Worm (Caenorhabditis elegans) whole organism, young adult: ENCODE results near the gene ipmk-1.

Experiments
- B0336.3 ChIP-seq: fragments of 200-800 bp; sonication (Bioruptor generic); IDR thresholded peaks from 2 replicates; pipeline ENCODE4 v1.3.6; 2022; ENCODE audit warnings: missing genetic modification characterization, missing compliant biosample characterization
- F22D6.2 ChIP-seq: sonication (generic microtip); optimal IDR thresholded peaks from 2 replicates; lab custom pipeline; 2016; ENCODE audit warnings: mild to moderate bottlenecking, missing genetic modification characterization, missing compliant biosample characterization
- atf-7 ChIP-seq: sonication (generic microtip); optimal IDR thresholded peaks from 2 replicates; lab custom pipeline; 2017; ENCODE audit warnings: mild to moderate bottlenecking, missing genetic modification characterization, missing compliant biosample characterization
- attf-5 ChIP-seq: fragments of 200-800 bp; sonication (Bioruptor generic); optimal IDR thresholded peaks from 2 replicates; lab custom pipeline; 2018; ENCODE audit warnings: mild to moderate bottlenecking, missing genetic modification characterization, missing compliant biosample characterization
- bed-1 ChIP-seq: fragments of 200-800 bp; sonication (Bioruptor generic); IDR thresholded peaks from 2 replicates; pipeline ENCODE4 v1.3.6; 2022; ENCODE audit warnings: missing genetic modification reagents, missing genetic modification characterization, missing compliant biosample characterization
- cebp-1 ChIP-seq, 2 experiments: fragments of 200-800 bp in 1 of 2; sonication (Bioruptor generic) in 1 of 2; sonication (generic microtip) in 1 of 2; IDR thresholded peaks in 1 of 2; optimal IDR thresholded peaks in 1 of 2; 2 replicates each; pipeline versions ENCODE4 v1.3.6 to Lab custom; 2017 to 2022; ENCODE audit warnings: missing compliant biosample characterization in 2 of 2, missing genetic modification characterization in 2 of 2, mild to moderate bottlenecking in 1 of 2, missing genetic modification reagents in 1 of 2, moderate library complexity in 1 of 2
- dox-1 ChIP-seq: fragments of 200-800 bp; sonication (Bioruptor generic); IDR thresholded peaks from 2 replicates; pipeline ENCODE4 v1.3.6; 2022; ENCODE audit warnings: missing genetic modification reagents, missing genetic modification characterization, missing compliant biosample characterization
- dpl-1 ChIP-seq: fragments of 150-350 bp; optimal IDR thresholded peaks from 2 replicates; lab custom pipeline; 2014; ENCODE audit warnings: missing biosample characterization, missing genetic modification reagents, missing genetic modification characterization
- egl-44 ChIP-seq: fragments of 200-800 bp; sonication (Bioruptor generic); IDR thresholded peaks from 2 replicates; pipeline ENCODE4 v1.3.6; 2022; ENCODE audit warnings: missing genetic modification reagents, missing genetic modification characterization, missing compliant biosample characterization
- ets-4 ChIP-seq: fragments of 200-800 bp; sonication (Bioruptor generic); optimal IDR thresholded peaks from 2 replicates; lab custom pipeline; 2018; ENCODE audit warnings: mild to moderate bottlenecking, missing genetic modification characterization, missing compliant biosample characterization
- let-607 ChIP-seq, 2 experiments: fragments of 200-800 bp in 1 of 2; sonication (Bioruptor generic) in 1 of 2; sonication (generic microtip) in 1 of 2; optimal IDR thresholded peaks; 2 replicates each; lab custom pipeline; 2016 to 2018; ENCODE audit warnings: mild to moderate bottlenecking in 2 of 2, missing compliant biosample characterization in 2 of 2, missing genetic modification characterization in 2 of 2, moderate library complexity in 2 of 2, missing genotype in 1 of 2
- lin-40 ChIP-seq: sonication (generic microtip); optimal IDR thresholded peaks from 2 replicates; lab custom pipeline; 2016; ENCODE audit warnings: missing genetic modification characterization, mild to moderate bottlenecking, missing compliant biosample characterization, missing genotype, missing genetic modification reagents
- madf-10 ChIP-seq: sonication (generic microtip); optimal IDR thresholded peaks from 2 replicates; lab custom pipeline; 2016; ENCODE audit warnings: mild to moderate bottlenecking, missing genetic modification characterization, missing compliant biosample characterization
- madf-3 ChIP-seq: fragments of 200-800 bp; sonication (Bioruptor generic); IDR thresholded peaks from 2 replicates; pipeline ENCODE4 v1.3.6; 2022; ENCODE audit warnings: missing genetic modification reagents, missing genetic modification characterization, missing compliant biosample characterization
- mel-28 ChIP-seq: sonication (generic microtip); optimal IDR thresholded peaks from 2 replicates; lab custom pipeline; 2016; ENCODE audit warnings: borderline replicate concordance, mild to moderate bottlenecking, missing genetic modification characterization, missing compliant biosample characterization
- nhr-80 ChIP-seq: sonication (generic microtip); optimal IDR thresholded peaks from 2 replicates; lab custom pipeline; 2016; ENCODE audit warnings: missing genetic modification characterization, missing compliant biosample characterization
- nhr-90 ChIP-seq: sonication (generic microtip); optimal IDR thresholded peaks from 2 replicates; lab custom pipeline; 2016; ENCODE audit warnings: missing genotype, mild to moderate bottlenecking, missing genetic modification characterization, missing compliant biosample characterization
- pha-4 ChIP-seq: fragments of 150-350 bp; sonication (generic microtip); optimal IDR thresholded peaks from 2 replicates; lab custom pipeline; 2014; ENCODE audit warnings: missing biosample characterization, missing genetic modification reagents, missing genetic modification characterization
- snpc-1.1 ChIP-seq: sonication (generic microtip); optimal IDR thresholded peaks from 2 replicates; lab custom pipeline; 2017; ENCODE audit warnings: missing genetic modification characterization, mild to moderate bottlenecking, missing compliant biosample characterization, antibody characterized with exemption, moderate library complexity, missing genotype, missing genetic modification reagents; ENCODE audit not compliant: insufficient read depth
- somi-1 ChIP-seq: fragments of 200-800 bp; sonication (Bioruptor generic); optimal IDR thresholded peaks from 2 replicates; lab custom pipeline; 2018; ENCODE audit warnings: mild to moderate bottlenecking, missing genetic modification characterization, missing compliant biosample characterization
- sptf-2 ChIP-seq: fragments of 200-800 bp; sonication (Bioruptor generic); optimal IDR thresholded peaks from 2 replicates; lab custom pipeline; 2018; ENCODE audit warnings: mild to moderate bottlenecking, missing genetic modification characterization, missing compliant biosample characterization
- tbp1 ChIP-seq: fragments of 200-800 bp; sonication (Bioruptor generic); optimal IDR thresholded peaks from 2 replicates; lab custom pipeline; 2018; ENCODE audit warnings: mild to moderate bottlenecking, missing genetic modification characterization, missing compliant biosample characterization
- tlf-1 ChIP-seq: fragments of 200-800 bp; sonication (Bioruptor generic); optimal IDR thresholded peaks from 2 replicates; lab custom pipeline; 2018; ENCODE audit warnings: mild to moderate bottlenecking, missing genetic modification characterization, missing compliant biosample characterization
- ztf-22 ChIP-seq: fragments of 200-800 bp; sonication (Bioruptor generic); optimal IDR thresholded peaks from 2 replicates; lab custom pipeline; 2018; ENCODE audit warnings: mild to moderate bottlenecking, missing genetic modification characterization, moderate library complexity, missing compliant biosample characterization

The ipmk-1 gene

ce11 chrIV:12596960-12597359 lies 49.0 kb downstream of the ipmk-1 start:
- TF ChIP-seq bed-1 (no peak), dpl-1 (GFP tag; lab: Kevin White, UChicago) (no peak), tlf-1 (GFP tag; lab: Kevin White, UChicago) (no peak)
- TF ChIP-seq, all 124 proteins: peak for 0

ce11 chrIV:12599158-12599557 lies 51.2 kb downstream of the ipmk-1 start, which contains the start of gene pgp-1:
pgp-1 (minus strand) TSS chrIV:12599169.
- TF ChIP-seq dox-1 (GFP tag; lab: Robert Waterston, UW): 0 out of 2 replicates have a peak, but pooled peaks have one; percentile 28
- TF ChIP-seq cebp-1 (GFP tag; IDR thresholded peaks at IDR 0.05; lab: Robert Waterston, UW): no peak
- peak; percentile 16 for TF ChIP-seq cebp-1 (tag; optimal IDR thresholded peaks at IDR 0.05; lab: Kevin White, UChicago)
- TF ChIP-seq nhr-80 (tag; lab: Kevin White, UChicago): peak; percentile 88
- TF ChIP-seq mel-28 (tag; lab: Kevin White, UChicago): no peak

ce11 chrIV:12600941-12601340 lies 53.0 kb downstream of the ipmk-1 start:
- TF ChIP-seq egl-44 (GFP tag; lab: Robert Waterston, UW) (peak; percentile 88), nhr-90 (tag; lab: Kevin White, UChicago) (peak; percentile 30), attf-5 (peak; percentile 33), pha-4 (tag; lab: Kevin White, UChicago) (peak; percentile 24), ztf-22 (GFP tag; lab: Kevin White, UChicago) (peak; percentile 81), tlf-1 (GFP tag; lab: Kevin White, UChicago) (peak; percentile 19), snpc-1.1 (tag; lab: Kevin White, UChicago) (no peak), atf-7 (tag; lab: Kevin White, UChicago) (peak; percentile 90), F22D6.2 (tag; lab: Kevin White, UChicago) (no peak), B0336.3 (GFP tag; lab: Robert Waterston, UW) (peak; percentile 63), cebp-1 (GFP tag; IDR thresholded peaks at IDR 0.05; lab: Robert Waterston, UW) (peak; percentile 89), cebp-1 (tag; optimal IDR thresholded peaks at IDR 0.05; lab: Kevin White, UChicago) (peak; percentile 92), ets-4 (peak; percentile 47), dox-1 (GFP tag; lab: Robert Waterston, UW) (peak; percentile 72), madf-10 (tag; lab: Kevin White, UChicago) (peak; percentile 46), nhr-80 (tag; lab: Kevin White, UChicago) (peak; percentile 100), tbp1 (GFP tag; lab: Kevin White, UChicago) (peak; percentile 50), somi-1 (GFP tag; lab: Kevin White, UChicago) (no peak), madf-3 (no peak), let-607 (tag; optimal IDR thresholded peaks at IDR 0.05; lab: Kevin White, UChicago) (peak; percentile 23 to 78), lin-40 (tag; lab: Kevin White, UChicago) (peak; percentile 45), sptf-2 (GFP tag; lab: Kevin White, UChicago) (no peak)
